Worm (Caenorhabditis elegans) whole organism, midembryonic: Measurements from ENCODE around the gene srsx-12.

Source experiments
- med-1 ChIP-seq: sonication (generic microtip); optimal IDR thresholded peaks from 2 replicates; lab custom pipeline; 2017; ENCODE audit warnings: missing genetic modification characterization, mild to moderate bottlenecking, missing compliant biosample characterization, antibody characterized with exemption, missing genetic modification reagents; ENCODE audit not compliant: insufficient read depth
- ztf-23 ChIP-seq: fragments of 200-800 bp; sonication (Bioruptor generic); IDR thresholded peaks from 2 replicates; pipeline ENCODE4 v1.3.6; 2022; ENCODE audit warnings: missing genetic modification reagents, missing genetic modification characterization, missing compliant biosample characterization

DNA sequence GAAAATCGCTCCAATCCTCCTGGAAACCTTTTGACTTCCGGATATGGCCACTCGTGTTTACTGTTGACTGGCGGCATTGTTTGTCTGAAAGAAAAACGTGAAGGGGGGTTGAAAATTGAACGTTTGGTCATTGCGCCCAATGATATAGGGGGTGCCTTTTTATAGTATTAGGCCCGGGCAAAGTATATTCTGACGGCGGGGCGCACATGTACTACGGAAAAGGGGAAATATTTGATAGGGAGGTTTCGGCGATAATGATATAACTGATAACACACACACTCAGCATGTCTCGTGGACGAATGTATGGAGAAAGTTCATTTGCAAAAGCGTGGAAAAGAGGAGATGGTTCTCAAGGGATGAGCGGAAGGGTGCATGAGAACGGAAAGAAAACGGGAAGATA lies 46.9 kb upstream of the srsx-12 start, which contains the start of gene cpt-4:
- TF ChIP-seq ztf-23, result no peak
- TF ChIP-seq med-1 (GFP tag; lab: Kevin White, UChicago), result no peak
